Fruit fly (Drosophila melanogaster) Kc167 (cell line): ENCODE data around the gene RAF2.

Experiments
- Sin3A ChIP-seq: fragments of >200 bp; optimal IDR thresholded peaks from 2 replicates; lab custom pipeline; 2018; ENCODE audit warnings: missing external identifiers
- insv ChIP-seq: fragments of >200 bp; optimal IDR thresholded peaks from 3 replicates; lab custom pipeline; 2018; ENCODE audit warnings: missing external identifiers

DNA sequence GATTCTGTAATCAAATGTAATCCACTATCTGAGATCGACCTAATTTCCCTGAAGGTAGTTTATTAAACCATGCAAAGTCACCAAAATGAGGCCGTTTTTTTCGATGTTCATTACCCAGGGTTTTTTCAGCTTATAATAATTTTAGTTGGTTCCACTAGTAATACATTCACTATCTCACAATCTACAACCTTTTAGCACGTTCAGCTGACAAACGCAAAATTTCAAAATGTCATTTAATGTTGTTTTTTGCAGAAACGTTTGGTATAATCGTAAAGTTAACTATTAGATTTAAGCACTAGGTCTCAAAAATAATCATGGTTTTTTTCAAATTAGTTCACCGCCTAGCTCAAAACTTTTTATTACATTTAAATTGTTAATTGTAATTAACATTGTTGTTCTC is 14.0 kb downstream of the RAF2 start, which contains the start of gene CG44836:
- TF ChIP-seq insv (lab: Kevin White, UChicago) (no peak), Sin3A (lab: Kevin White, UChicago) (no peak)
